Worm (Caenorhabditis elegans) whole organism, young adult: Measurements from ENCODE around the gene apy-1.

Experiments used
- B0035.1 ChIP-seq: sonication (generic microtip); optimal IDR thresholded peaks from 2 replicates; lab custom pipeline; 2016; ENCODE audit warnings: missing genetic modification characterization, mild to moderate bottlenecking, missing compliant biosample characterization, missing genotype, missing genetic modification reagents
- F23B12.7 ChIP-seq: sonication (generic microtip); optimal IDR thresholded peaks from 2 replicates; lab custom pipeline; 2017; ENCODE audit warnings: missing genetic modification characterization, mild to moderate bottlenecking, missing compliant biosample characterization, antibody characterized with exemption, moderate library complexity; ENCODE audit not compliant: insufficient read depth
- F33H1.4 ChIP-seq: fragments of 200-800 bp; sonication (Bioruptor generic); IDR thresholded peaks from 2 replicates; pipeline ENCODE4 v1.3.6; 2022; ENCODE audit warnings: missing genetic modification reagents, missing genetic modification characterization, missing compliant biosample characterization
- F52B5.7 ChIP-seq: sonication (generic microtip); optimal IDR thresholded peaks from 2 replicates; lab custom pipeline; 2016; ENCODE audit warnings: mild to moderate bottlenecking, missing genetic modification characterization, missing compliant biosample characterization
- F57C9.4 ChIP-seq: sonication (generic microtip); optimal IDR thresholded peaks from 2 replicates; lab custom pipeline; 2017; ENCODE audit warnings: mild to moderate bottlenecking, missing genetic modification characterization, missing compliant biosample characterization
- K11D2.4 ChIP-seq: fragments of 200-800 bp; sonication (Bioruptor generic); IDR thresholded peaks from 2 replicates; pipeline ENCODE4 v1.3.6; 2022; ENCODE audit warnings: missing genetic modification reagents, missing genetic modification characterization, missing compliant biosample characterization
- Y79H2A.3 ChIP-seq: fragments of 200-800 bp; sonication (Bioruptor generic); conservative IDR thresholded peaks from 2 replicates; pipeline ENCODE4 v1.3.6; 2022; ENCODE audit warnings: missing genetic modification reagents, missing genetic modification characterization, missing compliant biosample characterization
- ZK185.1 ChIP-seq: sonication (generic microtip); optimal IDR thresholded peaks from 2 replicates; lab custom pipeline; 2016; ENCODE audit warnings: mild to moderate bottlenecking, missing genetic modification characterization, missing compliant biosample characterization; ENCODE audit not compliant: poor library complexity, severe bottlenecking
- attf-3 ChIP-seq: fragments of 200-800 bp; sonication (Bioruptor generic); conservative IDR thresholded peaks from 2 replicates; pipeline ENCODE4 v1.3.6; 2022; ENCODE audit warnings: missing genetic modification reagents, missing genetic modification characterization, missing compliant biosample characterization
- attf-5 ChIP-seq: fragments of 200-800 bp; sonication (Bioruptor generic); optimal IDR thresholded peaks from 2 replicates; lab custom pipeline; 2018; ENCODE audit warnings: mild to moderate bottlenecking, missing genetic modification characterization, missing compliant biosample characterization
- attf-6 ChIP-seq: fragments of 200-800 bp; sonication (Bioruptor generic); IDR thresholded peaks from 2 replicates; pipeline ENCODE4 v1.3.6; 2022; ENCODE audit warnings: missing genetic modification reagents, missing genetic modification characterization, missing compliant biosample characterization
- ccch-3 ChIP-seq: fragments of 200-800 bp; sonication (Bioruptor generic); optimal IDR thresholded peaks from 2 replicates; lab custom pipeline; 2018; ENCODE audit warnings: mild to moderate bottlenecking, missing genetic modification characterization, missing compliant biosample characterization
- cebp-1 ChIP-seq, 2 experiments: fragments of 200-800 bp in 1 of 2; sonication (Bioruptor generic) in 1 of 2; sonication (generic microtip) in 1 of 2; IDR thresholded peaks in 1 of 2; optimal IDR thresholded peaks in 1 of 2; 2 replicates each; pipeline versions ENCODE4 v1.3.6 to Lab custom; 2017 to 2022; ENCODE audit warnings: missing compliant biosample characterization in 2 of 2, missing genetic modification characterization in 2 of 2, mild to moderate bottlenecking in 1 of 2, missing genetic modification reagents in 1 of 2, moderate library complexity in 1 of 2
- ceh-27 ChIP-seq: fragments of 200-800 bp; sonication (Bioruptor generic); optimal IDR thresholded peaks from 2 replicates; lab custom pipeline; 2018; ENCODE audit warnings: mild to moderate bottlenecking, missing genetic modification characterization, moderate library complexity, missing compliant biosample characterization
- die-1 ChIP-seq: sonication (generic microtip); optimal IDR thresholded peaks from 2 replicates; lab custom pipeline; 2016; ENCODE audit warnings: missing genotype, mild to moderate bottlenecking, missing genetic modification characterization, missing compliant biosample characterization
- him-1 ChIP-seq: sonication (generic microtip); optimal IDR thresholded peaks from 2 replicates; lab custom pipeline; 2016; ENCODE audit warnings: missing genotype, missing genetic modification reagents, missing genetic modification characterization, missing compliant biosample characterization
- hlh-12 ChIP-seq: sonication (generic microtip); optimal IDR thresholded peaks from 2 replicates; lab custom pipeline; 2016; ENCODE audit warnings: missing genetic modification characterization, missing compliant biosample characterization
- hsf-1 ChIP-seq: fragments of 200-800 bp; sonication (Bioruptor generic); IDR thresholded peaks from 2 replicates; pipeline ENCODE4 v1.3.6; 2022; ENCODE audit warnings: missing genetic modification reagents, missing genetic modification characterization, missing compliant biosample characterization
- lin-40 ChIP-seq: sonication (generic microtip); optimal IDR thresholded peaks from 2 replicates; lab custom pipeline; 2016; ENCODE audit warnings: missing genetic modification characterization, mild to moderate bottlenecking, missing compliant biosample characterization, missing genotype, missing genetic modification reagents
- mel-28 ChIP-seq: sonication (generic microtip); optimal IDR thresholded peaks from 2 replicates; lab custom pipeline; 2016; ENCODE audit warnings: borderline replicate concordance, mild to moderate bottlenecking, missing genetic modification characterization, missing compliant biosample characterization
- mes-4 ChIP-seq: sonication (generic microtip); optimal IDR thresholded peaks from 2 replicates; lab custom pipeline; 2016; ENCODE audit warnings: missing genotype, missing genetic modification characterization, missing compliant biosample characterization
- mxl-1 ChIP-seq: sonication (generic microtip); optimal IDR thresholded peaks from 2 replicates; lab custom pipeline; 2016; ENCODE audit warnings: missing genetic modification characterization, missing compliant biosample characterization
- nfya-1 ChIP-seq: sonication (generic microtip); optimal IDR thresholded peaks from 2 replicates; lab custom pipeline; 2017; ENCODE audit warnings: antibody characterized with exemption, missing compliant biosample characterization, missing genetic modification characterization, borderline replicate concordance; ENCODE audit not compliant: insufficient read depth
- nhr-80 ChIP-seq: sonication (generic microtip); optimal IDR thresholded peaks from 2 replicates; lab custom pipeline; 2016; ENCODE audit warnings: missing genetic modification characterization, missing compliant biosample characterization
- rcor-1 ChIP-seq: fragments of 200-800 bp; sonication (Bioruptor generic); IDR thresholded peaks from 2 replicates; pipeline ENCODE4 v1.3.6; 2022; ENCODE audit warnings: missing genetic modification reagents, missing genetic modification characterization, missing compliant biosample characterization
- somi-1 ChIP-seq: fragments of 200-800 bp; sonication (Bioruptor generic); optimal IDR thresholded peaks from 2 replicates; lab custom pipeline; 2018; ENCODE audit warnings: mild to moderate bottlenecking, missing genetic modification characterization, missing compliant biosample characterization
- tlf-1 ChIP-seq: fragments of 200-800 bp; sonication (Bioruptor generic); optimal IDR thresholded peaks from 2 replicates; lab custom pipeline; 2018; ENCODE audit warnings: mild to moderate bottlenecking, missing genetic modification characterization, missing compliant biosample characterization
- unc-130 ChIP-seq: sonication (generic microtip); optimal IDR thresholded peaks from 2 replicates; lab custom pipeline; 2016; ENCODE audit warnings: missing genetic modification reagents, missing genetic modification characterization, missing compliant biosample characterization
- unc-62 ChIP-seq: fragments of 150-350 bp; optimal IDR thresholded peaks from 2 replicates; lab custom pipeline; 2014; ENCODE audit warnings: missing biosample characterization, missing genetic modification reagents, missing genetic modification characterization
- zfh-2 ChIP-seq: fragments of 200-800 bp; sonication (Bioruptor generic); conservative IDR thresholded peaks from 2 replicates; pipeline ENCODE4 v1.3.6; 2022; ENCODE audit warnings: missing genetic modification reagents, missing genetic modification characterization, missing compliant biosample characterization
- ztf-18 ChIP-seq: sonication (generic microtip); optimal IDR thresholded peaks from 2 replicates; lab custom pipeline; 2016; ENCODE audit warnings: missing genotype, mild to moderate bottlenecking, missing genetic modification characterization, missing compliant biosample characterization
- ztf-25 ChIP-seq: fragments of 200-800 bp; sonication (Bioruptor generic); IDR thresholded peaks from 2 replicates; pipeline ENCODE4 v1.3.6; 2022; ENCODE audit warnings: missing genetic modification reagents, missing genetic modification characterization, missing compliant biosample characterization
- ztf-26 ChIP-seq: sonication (generic microtip); optimal IDR thresholded peaks from 2 replicates; lab custom pipeline; 2017; ENCODE audit warnings: missing genetic modification characterization, missing compliant biosample characterization
- ztf-28 ChIP-seq: fragments of 200-800 bp; sonication (Bioruptor generic); IDR thresholded peaks from 2 replicates; pipeline ENCODE4 v1.3.6; 2022; ENCODE audit warnings: missing genetic modification reagents, missing genetic modification characterization, missing compliant biosample characterization

The apy-1 gene

DNA sequence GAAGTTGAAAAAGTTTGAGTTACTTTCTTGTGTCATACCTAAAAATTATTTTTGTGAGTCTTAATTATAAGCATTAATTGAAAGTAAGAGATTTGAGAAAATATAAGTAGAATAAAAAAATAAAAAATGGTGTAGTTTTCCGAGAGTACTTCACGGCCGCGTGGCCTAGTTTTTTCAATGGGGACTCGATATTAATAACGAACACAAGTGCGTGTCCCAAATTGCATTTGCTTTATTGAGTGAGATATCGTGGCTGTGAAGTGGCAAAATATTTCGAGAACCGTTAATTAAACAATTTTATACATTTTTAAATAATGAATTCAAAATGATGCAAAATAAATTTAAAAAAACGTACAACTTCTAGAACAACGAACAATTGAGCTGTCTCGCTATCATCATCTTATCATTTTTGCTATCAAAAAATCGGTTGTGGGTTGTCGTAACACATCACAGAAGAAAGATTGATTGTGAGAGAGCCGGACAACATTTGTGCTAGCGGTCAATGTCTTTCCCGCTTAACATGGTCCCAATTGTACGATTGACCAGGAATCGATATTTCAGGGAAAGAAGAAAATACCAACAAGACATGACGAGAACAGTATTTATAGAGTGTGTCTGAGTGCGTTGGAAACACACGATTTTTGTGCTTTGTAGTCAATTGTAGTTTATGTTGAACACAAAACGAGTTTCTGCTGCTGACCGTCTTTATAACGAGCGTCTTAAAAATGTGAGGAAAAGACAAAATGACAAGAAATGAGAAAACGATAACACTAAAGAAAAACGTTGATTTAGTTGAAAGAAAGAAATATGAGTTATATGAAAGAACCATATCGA lies at the start of gene apy-1:
apy-1 (minus strand) TSS at position 38 of the 834 bp plus-strand sequence.
- TF ChIP-seq F23B12.7 (tag; lab: Kevin White, UChicago) (peak; percentile 10), lin-40 (peak; percentile 11), unc-62 (no peak), K11D2.4 (GFP tag; lab: Robert Waterston, UW) (0 out of 2 replicates have a peak, but pooled peaks have one; percentile 23), die-1 (no peak), F33H1.4 (GFP tag; lab: Robert Waterston, UW) (no peak), attf-3 (GFP tag; lab: Robert Waterston, UW) (no peak), nfya-1 (tag; lab: Kevin White, UChicago) (no peak), F57C9.4 (no peak), tlf-1 (GFP tag; lab: Kevin White, UChicago) (no peak), ZK185.1 (peak; percentile 30), cebp-1 (GFP tag; IDR thresholded peaks at IDR 0.05; lab: Robert Waterston, UW) (no peak), cebp-1 (tag; optimal IDR thresholded peaks at IDR 0.05; lab: Kevin White, UChicago) (peak; percentile 21), attf-6 (GFP tag; lab: Robert Waterston, UW) (no peak), mel-28 (tag; lab: Kevin White, UChicago) (no peak), attf-5 (GFP tag; lab: Kevin White, UChicago) (no peak), him-1 (tag; lab: Kevin White, UChicago) (no peak), ccch-3 (GFP tag; lab: Kevin White, UChicago) (no peak), unc-130 (GFP tag; lab: Kevin White, UChicago) (peak; percentile 14), F52B5.7 (no peak), rcor-1 (GFP tag; lab: Robert Waterston, UW) (no peak), somi-1 (GFP tag; lab: Kevin White, UChicago) (no peak), mxl-1 (tag; lab: Kevin White, UChicago) (no peak), nhr-80 (tag; lab: Kevin White, UChicago) (peak; percentile 59), ztf-26 (tag; lab: Kevin White, UChicago) (peak; percentile 14), B0035.1 (no peak), ztf-18 (tag; lab: Kevin White, UChicago) (no peak), mes-4 (tag; lab: Kevin White, UChicago) (no peak), hsf-1 (no peak)
- TF ChIP-seq, all 124 proteins: peak for 8

DNA sequence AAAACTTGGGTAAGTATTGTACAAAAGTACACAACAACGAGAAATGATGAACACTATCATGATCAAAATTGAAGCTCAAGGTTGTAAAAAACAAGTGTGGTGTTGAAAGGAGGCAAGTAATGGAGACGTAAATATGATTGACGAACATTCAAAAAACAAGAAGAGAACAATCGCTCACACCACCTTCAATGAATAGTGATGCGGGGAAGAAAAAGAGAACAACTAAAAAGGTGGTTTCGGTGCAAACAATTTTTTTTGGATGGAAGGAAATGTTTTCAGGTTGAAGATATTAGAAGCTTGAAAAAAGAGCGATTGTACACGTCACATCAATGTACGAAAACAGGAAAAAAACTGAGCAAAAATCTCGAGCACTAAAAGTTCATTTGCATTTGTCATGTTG lies 44.9 kb upstream of the apy-1 start:
- TF ChIP-seq ztf-28 (GFP tag; lab: Robert Waterston, UW) (no peak), ztf-25 (no peak), ceh-27 (GFP tag; lab: Kevin White, UChicago) (no peak), Y79H2A.3 (GFP tag; lab: Robert Waterston, UW) (no peak)

DNA sequence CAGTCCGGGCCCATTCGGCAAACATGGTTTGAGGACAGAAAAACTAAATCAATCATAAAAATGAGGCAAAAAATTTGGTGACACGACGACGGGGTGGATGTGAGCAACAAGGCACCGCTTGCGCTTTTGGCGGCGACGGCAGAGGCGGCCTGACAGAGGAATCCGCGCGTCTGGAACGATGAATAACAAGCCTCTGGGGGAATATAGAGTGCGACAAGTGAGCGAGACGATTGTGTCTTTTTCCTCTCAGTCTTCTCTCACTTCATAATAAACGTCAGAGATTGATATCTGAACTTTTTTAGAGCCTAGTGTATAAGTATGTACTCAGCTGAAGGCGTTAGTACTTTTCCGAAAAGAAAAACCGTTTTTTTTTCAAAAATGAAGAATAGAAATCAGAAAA lies 38.5 kb upstream of the apy-1 start, which contains the start of gene twk-17:
twk-17 (minus strand) TSS at position 101 of the 400 bp plus-strand sequence.
- TF ChIP-seq attf-5 (GFP tag; lab: Kevin White, UChicago) (no peak), zfh-2 (GFP tag; lab: Robert Waterston, UW) (peak; percentile 45; the same call in 1 of the 2 replicates), hlh-12 (no peak)
